Worm (Caenorhabditis elegans) whole organism, midembryonic: ENCODE data around the gene C07C7.3.

Experiments
- T22C8.4 ChIP-seq: fragments of 200-800 bp; sonication (Bioruptor generic); IDR thresholded peaks from 2 replicates; pipeline ENCODE4 v1.3.6; 2022; ENCODE audit warnings: missing genetic modification characterization, missing compliant biosample characterization
- ztf-29 ChIP-seq: fragments of 200-800 bp; sonication (Bioruptor generic); IDR thresholded peaks from 2 replicates; pipeline ENCODE4 v1.3.6; 2022; ENCODE audit warnings: missing genetic modification reagents, missing genetic modification characterization, missing compliant biosample characterization

DNA sequence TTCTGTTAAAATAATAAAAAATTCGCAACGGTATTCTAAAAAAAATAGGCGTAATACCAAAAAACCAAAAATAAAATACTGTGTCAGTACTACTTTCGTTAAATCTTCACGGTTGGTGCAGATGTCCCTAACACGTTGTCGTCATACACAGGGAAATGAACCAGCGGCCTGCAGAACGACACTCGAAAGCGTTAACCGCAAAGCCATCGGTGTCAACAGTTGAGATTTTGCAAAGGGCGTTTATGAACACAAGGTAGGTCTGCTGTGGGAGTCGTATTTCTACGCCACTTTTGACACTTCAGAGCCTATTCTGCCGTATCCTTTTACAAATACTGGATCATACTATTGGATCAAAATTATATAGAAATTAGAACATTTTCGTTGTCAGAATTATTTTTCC, 25.3 kb downstream of the C07C7.3 start:
- TF ChIP-seq T22C8.4: peak; percentile 91
- TF ChIP-seq ztf-29: peak; percentile 91
